Fruit fly (Drosophila melanogaster) whole organism, embryonic: ENCODE data around the gene Hmbs.

ENCODE experiments used
- Antp ChIP-seq: fragments of 200-800 bp; sonication (Bioruptor generic); optimal IDR thresholded peaks from 3 replicates; lab custom pipeline; 2016; ENCODE audit warnings: missing biosample characterization, missing genetic modification characterization
- Atf6 ChIP-seq: fragments of 200-800 bp; sonication (Bioruptor generic); IDR thresholded peaks from 2 replicates; pipeline ENCODE4 v1.3.6; 2022; ENCODE audit warnings: missing biosample characterization, missing genetic modification characterization
- B-H2 ChIP-seq: fragments of 200-800 bp; sonication (Bioruptor generic); optimal IDR thresholded peaks from 2 replicates; lab custom pipeline; 2018; ENCODE audit warnings: missing biosample characterization, mild to moderate bottlenecking, missing genetic modification characterization
- BtbVII ChIP-seq: fragments of 200-800 bp; sonication (Bioruptor generic); optimal IDR thresholded peaks from 3 replicates; lab custom pipeline; 2017; ENCODE audit warnings: missing biosample characterization, mild to moderate bottlenecking, missing genetic modification characterization
- CG10274 ChIP-seq: fragments of 200-800 bp; sonication (Bioruptor generic); optimal IDR thresholded peaks from 3 replicates; lab custom pipeline; 2017; ENCODE audit warnings: missing biosample characterization, mild to moderate bottlenecking, missing genetic modification characterization
- CG12744 ChIP-seq: fragments of 200-800 bp; sonication (Bioruptor generic); optimal IDR thresholded peaks from 2 replicates; lab custom pipeline; 2016; ENCODE audit warnings: missing biosample characterization, missing genetic modification characterization
- CG1832 ChIP-seq: fragments of 200-800 bp; sonication (Bioruptor generic); optimal IDR thresholded peaks from 2 replicates; lab custom pipeline; 2017; ENCODE audit warnings: missing biosample characterization, mild to moderate bottlenecking, missing genetic modification characterization, inconsistent platforms
- CG18619 ChIP-seq: fragments of 200-800 bp; sonication (Bioruptor generic); optimal IDR thresholded peaks from 3 replicates; lab custom pipeline; 2017; ENCODE audit warnings: missing biosample characterization, mild to moderate bottlenecking, missing genetic modification characterization
- CG2889 ChIP-seq: fragments of 200-800 bp; sonication (Bioruptor generic); IDR thresholded peaks from 3 replicates; pipeline ENCODE4 v1.3.6; 2022; ENCODE audit warnings: missing biosample characterization, missing genetic modification characterization
- CG30403 ChIP-seq: fragments of 200-800 bp; sonication (Bioruptor generic); optimal IDR thresholded peaks from 3 replicates; lab custom pipeline; 2016; ENCODE audit warnings: missing biosample characterization, missing genetic modification characterization
- CG33213 ChIP-seq: fragments of 200-800 bp; sonication (Bioruptor generic); optimal IDR thresholded peaks from 3 replicates; lab custom pipeline; 2016; ENCODE audit warnings: missing biosample characterization, missing genetic modification characterization
- CG6683 ChIP-seq: fragments of 200-800 bp; sonication (Bioruptor generic); optimal IDR thresholded peaks from 2 replicates; lab custom pipeline; 2017; ENCODE audit warnings: missing biosample characterization, mild to moderate bottlenecking, missing genetic modification characterization, missing genetic modification reagents
- Deaf1 ChIP-seq: fragments of 200-800 bp; optimal IDR thresholded peaks from 3 replicates; lab custom pipeline; 2019; ENCODE audit warnings: missing biosample characterization, mild to moderate bottlenecking, missing genetic modification characterization, moderate library complexity
- Dip2 ChIP-seq: fragments of 200-800 bp; sonication (Bioruptor generic); IDR thresholded peaks from 2 replicates; pipeline ENCODE4 v1.3.6; 2022; ENCODE audit warnings: missing biosample characterization, missing genetic modification characterization
- Ets65A ChIP-seq: fragments of 200-800 bp; sonication (Bioruptor generic); peaks from one replicate; lab custom pipeline; 2016; ENCODE audit warnings: missing biosample characterization, missing genetic modification characterization
- GATAe ChIP-seq: fragments of 200-800 bp; sonication (Bioruptor generic); conservative IDR thresholded peaks from 2 replicates; pipeline ENCODE4 v1.3.6; 2022; ENCODE audit warnings: missing biosample characterization, missing genetic modification characterization
- Jarid2 ChIP-seq: fragments of 200-800 bp; sonication (Bioruptor generic); optimal IDR thresholded peaks from 3 replicates; lab custom pipeline; 2017; ENCODE audit warnings: mild to moderate bottlenecking, missing biosample characterization, missing genetic modification reagents, missing genetic modification characterization
- Mad ChIP-seq: fragments of 200-800 bp; sonication (Bioruptor generic); optimal IDR thresholded peaks from 2 replicates; lab custom pipeline; 2016; ENCODE audit warnings: missing biosample characterization, missing genetic modification characterization
- Nf-YB ChIP-seq: fragments of 200-800 bp; sonication (Bioruptor generic); optimal IDR thresholded peaks from 3 replicates; lab custom pipeline; 2019; ENCODE audit warnings: missing biosample characterization, mild to moderate bottlenecking, missing genetic modification characterization, moderate library complexity
- PHDP ChIP-seq: fragments of 200-800 bp; sonication (Bioruptor generic); optimal IDR thresholded peaks from 3 replicates; lab custom pipeline; 2018; ENCODE audit warnings: missing biosample characterization, mild to moderate bottlenecking, missing genetic modification characterization, moderate library complexity
- Ptx1 ChIP-seq: fragments of 200-800 bp; sonication (Bioruptor generic); IDR thresholded peaks from 2 replicates; pipeline ENCODE4 v1.3.6; 2022; ENCODE audit warnings: missing biosample characterization, missing genetic modification characterization
- Rfx ChIP-seq: fragments of 200-800 bp; sonication (Bioruptor generic); IDR thresholded peaks from 2 replicates; pipeline ENCODE4 v1.3.6; 2022; ENCODE audit warnings: missing biosample characterization, missing genetic modification characterization
- TFAM ChIP-seq: fragments of 200-800 bp; sonication (Bioruptor generic); optimal IDR thresholded peaks from 2 replicates; lab custom pipeline; 2017; ENCODE audit warnings: missing biosample characterization, missing genetic modification characterization, inconsistent platforms
- Trl ChIP-seq, 3 experiments: fragments of >200 bp in 2 of 3; fragments of 200-800 bp in 1 of 3; sonication (Bioruptor generic) in 1 of 3; optimal IDR thresholded peaks; 2 replicates in 1 of 3; 3 replicates in 2 of 3; lab custom pipeline; 2016 to 2017; ENCODE audit warnings: missing biosample characterization in 1 of 3, missing genetic modification characterization in 1 of 3
- abd-A ChIP-seq: fragments of 200-800 bp; sonication (Bioruptor generic); optimal IDR thresholded peaks from 3 replicates; lab custom pipeline; 2019; ENCODE audit warnings: missing biosample characterization, mild to moderate bottlenecking, missing genetic modification characterization, moderate library complexity
- ase ChIP-seq: fragments of 200-800 bp; sonication (Bioruptor generic); IDR thresholded peaks from 3 replicates; pipeline ENCODE4 v1.3.6; 2022; ENCODE audit warnings: missing biosample characterization, missing genetic modification characterization
- chif ChIP-seq, 2 experiments: fragments of 200-800 bp; sonication (Bioruptor generic); optimal IDR thresholded peaks; 3 replicates each; lab custom pipeline; 2016; ENCODE audit warnings: missing biosample characterization in 2 of 2, missing genetic modification characterization in 2 of 2
- corto ChIP-seq: fragments of 200-800 bp; sonication (Bioruptor generic); optimal IDR thresholded peaks from 2 replicates; lab custom pipeline; 2016; ENCODE audit warnings: missing biosample characterization, mild to moderate bottlenecking, missing genetic modification characterization, moderate library complexity
- dan ChIP-seq: fragments of 200-800 bp; sonication (Bioruptor generic); IDR thresholded peaks from 2 replicates; pipeline ENCODE4 v1.3.6; 2022; ENCODE audit warnings: missing biosample characterization, missing genetic modification characterization
- esg ChIP-seq: fragments of 200-800 bp; sonication (Bioruptor generic); conservative IDR thresholded peaks from 2 replicates; pipeline ENCODE4 v1.3.6; 2022; ENCODE audit warnings: missing biosample characterization, missing genetic modification characterization
- exex ChIP-seq: fragments of 200-800 bp; sonication (Bioruptor generic); optimal IDR thresholded peaks from 4 replicates; lab custom pipeline; 2018; ENCODE audit warnings: missing biosample characterization, mild to moderate bottlenecking, missing genetic modification characterization, moderate library complexity
- gcm ChIP-seq: fragments of 200-800 bp; sonication (Bioruptor generic); optimal IDR thresholded peaks from 2 replicates; lab custom pipeline; 2019; ENCODE audit warnings: missing biosample characterization, mild to moderate bottlenecking, missing genetic modification characterization, moderate library complexity
- gcm2 ChIP-seq: fragments of 200-800 bp; sonication (Bioruptor generic); optimal IDR thresholded peaks from 2 replicates; lab custom pipeline; 2016; ENCODE audit warnings: missing biosample characterization, missing genetic modification characterization
- gt ChIP-seq: fragments of 200-800 bp; sonication (Bioruptor generic); IDR thresholded peaks from 2 replicates; pipeline ENCODE4 v1.3.6; 2022; ENCODE audit warnings: missing biosample characterization, missing genetic modification characterization
- mirr ChIP-seq: fragments of 200-800 bp; sonication (Bioruptor generic); optimal IDR thresholded peaks from 3 replicates; lab custom pipeline; 2018; ENCODE audit warnings: missing biosample characterization, mild to moderate bottlenecking, missing genetic modification characterization
- p53 ChIP-seq: fragments of 200-800 bp; sonication (Bioruptor generic); optimal IDR thresholded peaks from 2 replicates; lab custom pipeline; 2016; ENCODE audit warnings: missing biosample characterization, missing genetic modification characterization
- phol ChIP-seq: fragments of 200-800 bp; sonication (Bioruptor generic); optimal IDR thresholded peaks from 3 replicates; lab custom pipeline; 2018; ENCODE audit warnings: missing biosample characterization, mild to moderate bottlenecking, missing genetic modification characterization, moderate library complexity
- prd ChIP-seq, 3 experiments: fragments of >200 bp in 2 of 3; fragments of 200-800 bp in 1 of 3; sonication (Bioruptor generic) in 1 of 3; optimal IDR thresholded peaks in 2 of 3; IDR thresholded peaks in 1 of 3; 2 replicates in 2 of 3; 3 replicates in 1 of 3; pipeline versions ENCODE4 v1.3.6 to Lab custom; 2017 to 2022; ENCODE audit warnings: missing biosample characterization in 1 of 3, missing genetic modification characterization in 1 of 3
- pros ChIP-seq: fragments of 200-800 bp; sonication (Bioruptor generic); optimal IDR thresholded peaks from 3 replicates; lab custom pipeline; 2019; ENCODE audit warnings: missing biosample characterization, mild to moderate bottlenecking, missing genetic modification characterization, moderate library complexity
- psq ChIP-seq: fragments of 200-800 bp; sonication (Bioruptor generic); optimal IDR thresholded peaks from 2 replicates; lab custom pipeline; 2017; ENCODE audit warnings: missing biosample characterization, missing genetic modification characterization
- pzg ChIP-seq: fragments of 200-800 bp; sonication (Bioruptor generic); optimal IDR thresholded peaks from 3 replicates; lab custom pipeline; 2018; ENCODE audit warnings: missing biosample characterization, mild to moderate bottlenecking, missing genetic modification characterization, moderate library complexity
- schlank ChIP-seq: fragments of 200-800 bp; sonication (Bioruptor generic); optimal IDR thresholded peaks from 2 replicates; lab custom pipeline; 2018; ENCODE audit warnings: missing biosample characterization, mild to moderate bottlenecking, missing genetic modification characterization
- tgo ChIP-seq: fragments of 200-800 bp; sonication (Bioruptor generic); IDR thresholded peaks from 3 replicates; pipeline ENCODE4 v1.3.6; 2022; ENCODE audit warnings: missing biosample characterization, missing genetic modification characterization
- tin ChIP-seq: fragments of 200-800 bp; sonication (Bioruptor generic); optimal IDR thresholded peaks from 3 replicates; lab custom pipeline; 2016; ENCODE audit warnings: missing biosample characterization, missing genetic modification characterization
- tll ChIP-seq, 2 experiments: fragments of 200-800 bp in 1 of 2; fragments of >200 bp in 1 of 2; sonication (Bioruptor generic) in 1 of 2; optimal IDR thresholded peaks; 2 replicates each; lab custom pipeline; 2017 to 2019; ENCODE audit warnings: missing biosample characterization in 2 of 2, missing genetic modification characterization in 2 of 2, mild to moderate bottlenecking in 1 of 2, moderate library complexity in 1 of 2
- toy ChIP-seq: fragments of 200-800 bp; sonication (Bioruptor generic); IDR thresholded peaks from 2 replicates; pipeline ENCODE4 v1.3.6; 2022; ENCODE audit warnings: missing biosample characterization, missing genetic modification characterization
- vnd ChIP-seq: fragments of 200-800 bp; sonication (Bioruptor generic); IDR thresholded peaks from 3 replicates; pipeline ENCODE4 v1.3.6; 2022; ENCODE audit warnings: missing biosample characterization, missing genetic modification characterization; ENCODE audit not compliant: partially characterized antibody

Hmbs gene

dm6 chr3L:1323136-1323535 lies 11.6 kb upstream of the Hmbs start (continued):
- TF ChIP-seq Rfx (GFP tag; lab: Robert Waterston, UW) (no peak), CG10274 (GFP tag; lab: Kevin White, UChicago) (no peak), gcm (GFP tag; lab: Kevin White, UChicago) (peak; percentile 65), Trl (optimal IDR thresholded peaks at IDR 0.05; lab: Kevin White, UChicago) (no peak), Trl (GFP tag; optimal IDR thresholded peaks at IDR 0.05; lab: Kevin White, UChicago) (peak; percentile 57), psq (GFP tag; lab: Kevin White, UChicago) (no peak), tll (GFP tag; optimal IDR thresholded peaks at IDR 0.05; lab: Kevin White, UChicago) (no peak), TFAM (GFP tag; lab: Kevin White, UChicago) (peak; percentile 10), BtbVII (GFP tag; lab: Kevin White, UChicago) (peak; percentile 44), CG18619 (GFP tag; lab: Kevin White, UChicago) (peak; percentile 5), p53 (GFP tag; lab: Kevin White, UChicago) (peak; percentile 4), Dip2 (GFP tag; lab: Robert Waterston, UW) (no peak), pros (GFP tag; lab: Kevin White, UChicago) (peak; percentile 11), PHDP (tag; lab: Kevin White, UChicago) (peak; percentile 73), tin (GFP tag; lab: Kevin White, UChicago) (peak; percentile 68), ase (GFP tag; lab: Robert Waterston, UW) (0 out of 3 replicates have a peak, but pooled peaks have one; percentile 13), tgo (GFP tag; lab: Robert Waterston, UW) (peak; percentile 27; the same call in 1 of the 3 replicates), prd (optimal IDR thresholded peaks at IDR 0.05; lab: Kevin White, UChicago) (no peak), prd (GFP tag; IDR thresholded peaks at IDR 0.05; lab: Robert Waterston, UW) (peak; percentile 63; the same call in 2 of the 3 replicates), phol (tag; lab: Kevin White, UChicago) (peak; percentile 78), CG12744 (no peak), CG33213 (GFP tag; lab: Kevin White, UChicago) (peak; percentile 45), pzg (no peak), Nf-YB (peak; percentile 59), Antp (GFP tag; lab: Kevin White, UChicago) (peak; percentile 81), dan (GFP tag; lab: Robert Waterston, UW) (peak; percentile 10; the same call in 1 of the 2 replicates), Atf6 (GFP tag; lab: Robert Waterston, UW) (no peak), CG6683 (GFP tag; lab: Kevin White, UChicago) (no peak), schlank (tag; lab: Kevin White, UChicago) (no peak)

dm6 chr3L:1324818-1325625 lies 9.7 kb upstream of the Hmbs start:
- TF ChIP-seq CG1832 (GFP tag; lab: Kevin White, UChicago) (no peak), Deaf1 (tag; lab: Kevin White, UChicago) (peak; percentile 18), vnd (GFP tag; lab: Robert Waterston, UW) (0 out of 3 replicates have a peak, but pooled peaks have one; percentile 10), esg (GFP tag; lab: Robert Waterston, UW) (no peak), CG2889 (GFP tag; lab: Robert Waterston, UW) (no peak), gt (GFP tag; lab: Robert Waterston, UW) (no peak), abd-A (tag; lab: Kevin White, UChicago) (no peak), p53 (GFP tag; lab: Kevin White, UChicago) (no peak), corto (GFP tag; lab: Kevin White, UChicago) (peak; percentile 16), Jarid2 (GFP tag; lab: Kevin White, UChicago) (no peak), gcm (GFP tag; lab: Kevin White, UChicago) (no peak), toy (no peak), Mad (GFP tag; lab: Kevin White, UChicago) (no peak), gcm2 (GFP tag; lab: Kevin White, UChicago) (no peak), exex (tag; lab: Kevin White, UChicago) (peak; percentile 77), mirr (peak; percentile 68), Ets65A (GFP tag; lab: Kevin White, UChicago) (peak; percentile 27), GATAe (GFP tag; lab: Robert Waterston, UW) (peak; percentile 84), B-H2 (GFP tag; lab: Kevin White, UChicago) (peak; percentile 1), Ptx1 (no peak), CG30403 (no peak), chif (GFP tag; optimal IDR thresholded peaks at IDR 0.05; lab: Kevin White, UChicago) (no peak)
